Fruit fly (Drosophila melanogaster) whole organism, wandering third instar larva: Measurements from ENCODE around the gene CAH7.

Experiments
- Abd-B ChIP-seq: fragments of >200 bp; optimal IDR thresholded peaks from 2 replicates; lab custom pipeline; 2017; ENCODE audit warnings: missing biosample characterization, missing genetic modification characterization
- CG9705 ChIP-seq: fragments of 200-800 bp; sonication (Bioruptor generic); optimal IDR thresholded peaks from 2 replicates; lab custom pipeline; 2018; ENCODE audit warnings: missing biosample characterization, mild to moderate bottlenecking, missing genetic modification characterization
- Dfd ChIP-seq: fragments of >200 bp; optimal IDR thresholded peaks from 2 replicates; lab custom pipeline; 2017; ENCODE audit warnings: missing biosample characterization, missing genetic modification characterization
- Dif ChIP-seq: fragments of 200-275, 200-300 bp; sonication (Bioruptor generic); optimal IDR thresholded peaks from 2 replicates; lab custom pipeline; 2018; ENCODE audit warnings: missing biosample characterization, missing genetic modification characterization; ENCODE audit not compliant: partially characterized antibody
- GATAd ChIP-seq: sonication (Bioruptor generic); optimal IDR thresholded peaks from 2 replicates; lab custom pipeline; 2016; ENCODE audit warnings: missing biosample characterization, missing genetic modification characterization
- Hnf4 ChIP-seq: fragments of 200-800 bp; sonication (Bioruptor generic); optimal IDR thresholded peaks from 2 replicates; lab custom pipeline; 2016; ENCODE audit warnings: missing biosample characterization, mild to moderate bottlenecking, missing genetic modification characterization
- Hr78 ChIP-seq: fragments of >200 bp; optimal IDR thresholded peaks from 2 replicates; lab custom pipeline; 2017; ENCODE audit warnings: missing biosample characterization, missing genetic modification characterization
- Hr83 ChIP-seq: fragments of 200-300 bp; sonication (Bioruptor generic); optimal IDR thresholded peaks from 2 replicates; lab custom pipeline; 2016; ENCODE audit warnings: missing biosample characterization, mild to moderate bottlenecking, missing genetic modification characterization, moderate library complexity; ENCODE audit not compliant: poor library complexity, severe bottlenecking
- Jra ChIP-seq: sonication (Bioruptor generic); optimal IDR thresholded peaks from 2 replicates; lab custom pipeline; 2016; ENCODE audit warnings: missing biosample characterization, missing genetic modification characterization
- Myc ChIP-seq: fragments of >200 bp; optimal IDR thresholded peaks from 2 replicates; lab custom pipeline; 2017
- N ChIP-seq: fragments of >200 bp; optimal IDR thresholded peaks from 2 replicates; lab custom pipeline; 2018; ENCODE audit warnings: missing biosample characterization, missing external identifiers, missing genetic modification characterization
- OdsH ChIP-seq: fragments of 200-800 bp; sonication (Bioruptor generic); optimal IDR thresholded peaks from 2 replicates; lab custom pipeline; 2016; ENCODE audit warnings: missing biosample characterization, mild to moderate bottlenecking, missing genetic modification characterization
- Rel ChIP-seq, 2 experiments: fragments of 200-800 bp; sonication (Bioruptor generic) in 1 of 2; optimal IDR thresholded peaks; 2 replicates in 1 of 2; 3 replicates in 1 of 2; lab custom pipeline; 2016 to 2019; ENCODE audit warnings: mild to moderate bottlenecking in 2 of 2, missing biosample characterization in 2 of 2, missing genetic modification characterization in 2 of 2, moderate library complexity in 1 of 2
- Vsx2 ChIP-seq: fragments of 200-300, 225-300 bp; sonication (Bioruptor generic); optimal IDR thresholded peaks from 2 replicates; lab custom pipeline; 2018; ENCODE audit warnings: missing biosample characterization, missing genetic modification characterization; ENCODE audit not compliant: partially characterized antibody
- br ChIP-seq: fragments of 200-800 bp; sonication (Bioruptor generic); optimal IDR thresholded peaks from 2 replicates; lab custom pipeline; 2016; ENCODE audit warnings: missing biosample characterization, missing genetic modification characterization
- dl ChIP-seq, 2 experiments: fragments of 175-275, 200-275 bp in 1 of 2; fragments of 200-275 bp in 1 of 2; sonication (Bioruptor generic); optimal IDR thresholded peaks; lab custom pipeline; 2018; ENCODE audit warnings: mild to moderate bottlenecking in 2 of 2, missing biosample characterization in 2 of 2, missing genetic modification characterization in 2 of 2, moderate library complexity in 2 of 2; ENCODE audit not compliant: partially characterized antibody in 2 of 2, insufficient read depth in 1 of 2
- dmrt93B ChIP-seq: fragments of 200-800 bp; sonication (Bioruptor generic); optimal IDR thresholded peaks from 2 replicates; lab custom pipeline; 2018; ENCODE audit warnings: missing biosample characterization, mild to moderate bottlenecking, missing genetic modification characterization
- dsf ChIP-seq: sonication (Bioruptor generic); optimal IDR thresholded peaks from 2 replicates; lab custom pipeline; 2016; ENCODE audit warnings: missing biosample characterization, missing genetic modification characterization, borderline replicate concordance
- ey ChIP-seq: fragments of 200-800 bp; sonication (Bioruptor generic); optimal IDR thresholded peaks from 2 replicates; lab custom pipeline; 2016; ENCODE audit warnings: missing biosample characterization, missing genetic modification characterization
- foxo ChIP-seq, 2 experiments: fragments of 200-800 bp; sonication (Bioruptor generic); optimal IDR thresholded peaks; 2 replicates in 1 of 2; 3 replicates in 1 of 2; lab custom pipeline; 2016 to 2017; ENCODE audit warnings: missing biosample characterization in 2 of 2, missing genetic modification characterization in 2 of 2
- fru ChIP-seq: fragments of 200-800 bp; sonication (Bioruptor generic); optimal IDR thresholded peaks from 3 replicates; lab custom pipeline; 2016; ENCODE audit warnings: missing biosample characterization, mild to moderate bottlenecking, missing genetic modification characterization
- h ChIP-seq: fragments of 200-800 bp; sonication (Bioruptor generic); optimal IDR thresholded peaks from 3 replicates; lab custom pipeline; 2016; ENCODE audit warnings: missing biosample characterization, mild to moderate bottlenecking, missing genetic modification characterization
- lola ChIP-seq: fragments of >200 bp; optimal IDR thresholded peaks from 2 replicates; lab custom pipeline; 2017; ENCODE audit warnings: missing biosample characterization, missing genetic modification characterization
- pan ChIP-seq: fragments of >200 bp; optimal IDR thresholded peaks from 2 replicates; lab custom pipeline; 2017
- psq ChIP-seq: fragments of 200-800 bp; sonication (Bioruptor generic); optimal IDR thresholded peaks from 3 replicates; lab custom pipeline; 2017; ENCODE audit warnings: missing biosample characterization, mild to moderate bottlenecking, missing genetic modification characterization, moderate library complexity
- rgr ChIP-seq: fragments of 200-800 bp; sonication (Bioruptor generic); optimal IDR thresholded peaks from 3 replicates; lab custom pipeline; 2016; ENCODE audit warnings: missing biosample characterization, mild to moderate bottlenecking, missing genetic modification characterization
- sage ChIP-seq: fragments of 200-800 bp; sonication (Bioruptor generic); optimal IDR thresholded peaks from 2 replicates; lab custom pipeline; 2016; ENCODE audit warnings: missing biosample characterization, mild to moderate bottlenecking, missing genetic modification characterization
- sv ChIP-seq: fragments of 200-800 bp; sonication (Bioruptor generic); optimal IDR thresholded peaks from 3 replicates; lab custom pipeline; 2016; ENCODE audit warnings: missing biosample characterization, missing genetic modification characterization
- tai ChIP-seq: sonication (Bioruptor generic); optimal IDR thresholded peaks from 2 replicates; lab custom pipeline; 2016; ENCODE audit warnings: missing biosample characterization, missing genetic modification characterization
- usp ChIP-seq: fragments of >200 bp; optimal IDR thresholded peaks from 2 replicates; lab custom pipeline; 2017; ENCODE audit warnings: missing biosample characterization, missing genetic modification characterization
- woc ChIP-seq: sonication (Bioruptor generic); optimal IDR thresholded peaks from 2 replicates; lab custom pipeline; 2016; ENCODE audit warnings: missing biosample characterization, mild to moderate bottlenecking, missing genetic modification characterization

Gene CAH7

DNA sequence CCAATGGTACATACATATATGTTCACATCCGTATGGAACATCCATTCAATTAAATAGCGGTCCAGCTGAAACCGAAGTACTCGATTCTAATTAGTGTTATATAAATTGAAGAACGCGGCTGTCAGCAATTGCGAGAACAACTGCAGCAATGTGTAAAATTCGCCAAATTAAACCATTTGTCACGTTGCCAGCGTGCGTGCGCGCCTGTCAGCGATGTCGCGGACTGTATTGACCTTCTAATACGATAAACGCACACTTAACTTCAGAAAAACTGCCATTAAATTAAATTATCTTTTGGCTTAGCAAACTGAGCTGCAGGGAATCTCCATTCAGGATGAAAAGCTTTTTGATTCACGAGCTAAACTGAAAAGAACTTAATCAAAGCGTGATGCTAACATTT lies 35.1 kb downstream of the CAH7 start:
- no peak for TF ChIP-seq woc (GFP tag; lab: Kevin White, UChicago)
- TF ChIP-seq OdsH (GFP tag; lab: Kevin White, UChicago): no peak
- no peak for TF ChIP-seq h (GFP tag; lab: Kevin White, UChicago)
- no peak for TF ChIP-seq sage
- no peak for TF ChIP-seq fru (GFP tag; lab: Kevin White, UChicago)
- TF ChIP-seq ey (GFP tag; lab: Kevin White, UChicago): no peak
- TF ChIP-seq lola (GFP tag; lab: Kevin White, UChicago): no peak
- no peak for TF ChIP-seq Dif (GFP tag; lab: Kevin White, UChicago)
- no peak for TF ChIP-seq Vsx2 (GFP tag; lab: Kevin White, UChicago)
- no peak for TF ChIP-seq sv
- TF ChIP-seq Hr78 (GFP tag; lab: Kevin White, UChicago): no peak
- no peak for TF ChIP-seq dl (GFP tag; optimal IDR thresholded peaks at IDR 0.05; lab: Kevin White, UChicago; ENCODE audit: insufficient read depth in 1 of 2, partially characterized antibody in 2 of 2)
- no peak for TF ChIP-seq tai (GFP tag; lab: Kevin White, UChicago)
- TF ChIP-seq dmrt93B (GFP tag; lab: Kevin White, UChicago): no peak

DNA sequence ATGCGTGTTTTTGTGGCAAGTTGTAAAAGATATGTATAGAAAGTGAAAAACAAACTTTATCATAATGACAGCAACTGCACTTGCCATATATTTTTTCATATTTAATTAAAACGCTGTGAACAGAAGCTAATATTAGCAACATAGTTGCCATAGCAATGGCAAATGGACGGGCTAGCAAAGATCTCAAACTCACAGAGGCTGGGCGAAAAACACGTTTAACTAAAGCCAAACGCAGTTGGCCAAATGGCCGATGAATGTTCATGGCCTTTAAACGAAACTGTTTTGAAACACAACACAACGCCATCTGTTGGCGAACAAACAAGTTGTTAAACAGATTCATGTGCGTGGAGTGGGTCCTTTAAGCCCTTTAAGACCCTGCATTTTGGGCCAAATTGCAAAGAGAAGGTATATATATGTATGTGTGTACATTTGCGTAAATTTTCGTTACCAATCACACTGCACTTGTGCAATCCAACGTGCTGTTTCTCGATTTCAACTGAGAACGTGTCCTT lies 36.4 kb downstream of the CAH7 start:
- no peak for TF ChIP-seq rgr (GFP tag; lab: Kevin White, UChicago)
- TF ChIP-seq OdsH (GFP tag; lab: Kevin White, UChicago): no peak
- TF ChIP-seq Hr83 (GFP tag; lab: Kevin White, UChicago): no peak
- TF ChIP-seq Vsx2 (GFP tag; lab: Kevin White, UChicago): no peak
- TF ChIP-seq foxo (GFP tag; optimal IDR thresholded peaks at IDR 0.05; lab: Kevin White, UChicago): no peak
- TF ChIP-seq Hr78 (GFP tag; lab: Kevin White, UChicago): no peak
- no peak for TF ChIP-seq Myc (lab: Kevin White, UChicago)
- no peak for TF ChIP-seq usp (GFP tag; lab: Kevin White, UChicago)
- TF ChIP-seq Dif (GFP tag; lab: Kevin White, UChicago): no peak
- TF ChIP-seq CG9705: no peak
- TF ChIP-seq Jra (GFP tag; lab: Kevin White, UChicago): no peak
- no peak for TF ChIP-seq Dfd (GFP tag; lab: Kevin White, UChicago)
- no peak for TF ChIP-seq dl (GFP tag; optimal IDR thresholded peaks at IDR 0.05; lab: Kevin White, UChicago; ENCODE audit: insufficient read depth in 1 of 2, partially characterized antibody in 2 of 2)
- TF ChIP-seq Abd-B (GFP tag; lab: Kevin White, UChicago): no peak
- no peak for TF ChIP-seq dmrt93B (GFP tag; lab: Kevin White, UChicago)

DNA sequence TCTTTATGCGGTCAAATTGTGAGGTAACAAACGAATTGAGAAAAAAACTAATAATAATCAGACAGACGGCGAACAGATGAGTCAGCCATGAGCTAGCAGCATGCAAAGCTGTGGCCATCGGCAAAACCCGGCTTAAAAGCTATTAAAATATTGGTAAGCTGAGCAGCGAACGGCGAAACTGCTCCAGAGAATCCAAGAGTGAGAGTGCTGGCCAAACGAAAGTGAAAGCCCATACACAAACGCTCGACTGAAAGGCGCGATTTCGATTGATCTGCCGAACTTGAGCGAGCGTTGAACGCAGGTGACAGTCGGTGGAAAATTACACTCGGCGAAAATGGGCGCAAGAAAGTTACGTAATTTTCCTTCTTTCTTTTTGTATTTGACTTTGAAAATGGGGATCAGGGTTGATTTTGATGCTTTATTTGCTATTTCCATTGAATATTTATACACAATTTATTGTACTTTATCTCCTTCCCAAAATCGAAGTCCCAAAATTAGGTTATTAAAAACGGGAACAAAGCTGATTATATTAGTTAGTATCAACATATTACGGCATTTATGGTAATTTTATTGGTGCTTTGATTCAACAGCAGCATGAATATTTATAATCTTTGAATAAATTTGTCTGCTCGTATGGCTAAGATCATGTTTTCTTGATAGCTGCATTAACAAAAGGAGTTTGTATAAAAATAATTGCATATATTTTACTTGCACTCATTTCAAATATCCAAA lies 37.8 kb downstream of the CAH7 start:
- TF ChIP-seq psq (no peak), h (GFP tag; lab: Kevin White, UChicago) (no peak), Rel (GFP tag; optimal IDR thresholded peaks at IDR 0.05; lab: Kevin White, UChicago) (no peak), Rel (tag; optimal IDR thresholded peaks at IDR 0.05; lab: Kevin White, UChicago) (no peak), Hnf4 (GFP tag; lab: Kevin White, UChicago) (no peak), woc (GFP tag; lab: Kevin White, UChicago) (no peak), Dif (GFP tag; lab: Kevin White, UChicago) (no peak), ey (GFP tag; lab: Kevin White, UChicago) (no peak), sv (no peak), lola (GFP tag; lab: Kevin White, UChicago) (no peak)

DNA sequence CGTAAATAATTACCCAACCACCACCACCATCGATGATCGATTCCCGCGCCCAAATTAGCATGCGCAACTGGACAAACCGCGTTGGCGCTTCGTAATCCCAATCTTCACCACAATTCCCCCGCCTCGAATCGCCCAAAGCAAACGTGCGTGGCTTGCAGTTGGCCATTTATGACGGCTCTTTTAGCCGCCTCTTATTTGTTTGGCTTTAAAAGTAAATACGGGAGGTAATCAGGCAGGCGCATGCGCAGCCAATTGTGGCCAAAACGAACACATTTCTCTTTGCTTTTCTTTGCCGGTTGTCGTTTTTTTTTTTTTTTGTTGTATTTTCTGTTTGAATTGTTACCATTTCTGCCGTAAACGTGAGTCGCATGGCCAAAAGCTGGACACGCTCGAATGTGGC lies 38.5 kb downstream of the CAH7 start:
- no peak for TF ChIP-seq N (GFP tag; lab: Kevin White, UChicago)
- no peak for TF ChIP-seq Hr83 (GFP tag; lab: Kevin White, UChicago)
- TF ChIP-seq Dfd (GFP tag; lab: Kevin White, UChicago): no peak
- no peak for TF ChIP-seq dsf (GFP tag; lab: Kevin White, UChicago)
- no peak for TF ChIP-seq sage
- no peak for TF ChIP-seq pan (lab: Kevin White, UChicago)
- no peak for TF ChIP-seq Hr78 (GFP tag; lab: Kevin White, UChicago)
- TF ChIP-seq h (GFP tag; lab: Kevin White, UChicago): no peak
- no peak for TF ChIP-seq usp (GFP tag; lab: Kevin White, UChicago)
- TF ChIP-seq GATAd (GFP tag; lab: Kevin White, UChicago): no peak
- no peak for TF ChIP-seq br
